Fruit fly (Drosophila melanogaster): ENCODE measurements around the gene CG34012.

The CG34012 gene

dm6 chr3L:11107935-11108334 lies 1.4 kb downstream of the CG34012 start, which contains the start of gene CG12522:
Gene CG12522, plus strand, starts transcription at chr3L:11108235.
- TF ChIP-seq CG13775 (GFP tag; optimal IDR thresholded peaks at IDR 0.05) (no peak), zfh1 (GFP tag; IDR thresholded peaks at IDR 0.05) (no peak), CTCF (GFP tag; optimal IDR thresholded peaks at IDR 0.05) (no peak)

- TF ChIP-seq org-1 (GFP tag; optimal IDR thresholded peaks at IDR 0.05) (peak; percentile 1), CG11695 (GFP tag; IDR thresholded peaks at IDR 0.05) (0 out of 3 replicates have a peak, but pooled peaks have one; percentile 20), bowl (GFP tag; IDR thresholded peaks at IDR 0.05) (no peak), CG8924 (tag; optimal IDR thresholded peaks at IDR 0.05) (peak; percentile 9), CG12071 (GFP tag; optimal IDR thresholded peaks at IDR 0.05) (peak; percentile 75), CG10267 (tag; optimal IDR thresholded peaks at IDR 0.05) (peak; percentile 25), D19A (tag; optimal IDR thresholded peaks at IDR 0.05) (peak; percentile 48), CG18764 (GFP tag; optimal IDR thresholded peaks at IDR 0.05) (peak; percentile 75), Dbx (GFP tag; IDR thresholded peaks at IDR 0.05) (peak; percentile 25; the same call in 1 of the 3 replicates), CG3281 (GFP tag; optimal IDR thresholded peaks at IDR 0.05) (peak; percentile 2), sob (GFP tag; IDR thresholded peaks at IDR 0.05) (peak; percentile 40; the same call in 1 of the 2 replicates), Vsx1 (GFP tag; optimal IDR thresholded peaks at IDR 0.05) (peak; percentile 67), p53 (GFP tag; optimal IDR thresholded peaks at IDR 0.05) (no peak), lab (GFP tag; optimal IDR thresholded peaks at IDR 0.05) (peak; percentile 75), CG6683 (GFP tag; optimal IDR thresholded peaks at IDR 0.05) (peak; percentile 40), eyg (GFP tag; optimal IDR thresholded peaks at IDR 0.05) (no peak), Sry-δ (GFP tag; optimal IDR thresholded peaks at IDR 0.05) (peak; percentile 29), sd (tag; optimal IDR thresholded peaks at IDR 0.05) (no peak), Asciz (GFP tag; optimal IDR thresholded peaks at IDR 0.05) (peak; percentile 23), CG11085 (GFP tag; IDR thresholded peaks at IDR 0.05) (no peak), unc-4 (GFP tag; IDR thresholded peaks at IDR 0.05; ENCODE audit: partially characterized antibody) (no peak), CG3407 (GFP tag; optimal IDR thresholded peaks at IDR 0.05) (peak; percentile 26), CG16779 (GFP tag; IDR thresholded peaks at IDR 0.05) (no peak), CG11456 (GFP tag; IDR thresholded peaks at IDR 0.05) (no peak), CG33213 (GFP tag; optimal IDR thresholded peaks at IDR 0.05) (peak; percentile 34), Sox100B (GFP tag; optimal IDR thresholded peaks at IDR 0.05) (peak; percentile 66), Max (GFP tag; optimal IDR thresholded peaks at IDR 0.05) (peak; percentile 35), CG4854 (GFP tag; optimal IDR thresholded peaks at IDR 0.05) (peak; percentile 28), Awh (GFP tag; IDR thresholded peaks at IDR 0.05) (0 out of 2 replicates have a peak, but pooled peaks have one; percentile 16), C15 (GFP tag; IDR thresholded peaks at IDR 0.05) (peak; percentile 22; the same call in 1 of the 3 replicates), CG12219 (GFP tag; optimal IDR thresholded peaks at IDR 0.05) (no peak), CG15011 (GFP tag; optimal IDR thresholded peaks at IDR 0.05) (no peak), CG4424 (GFP tag; optimal IDR thresholded peaks at IDR 0.05) (peak; percentile 40), fd96Cb (tag; optimal IDR thresholded peaks at IDR 0.05) (peak; percentile 28), cwo (GFP tag; optimal IDR thresholded peaks at IDR 0.05) (peak; percentile 64), Spps (tag; optimal IDR thresholded peaks at IDR 0.05) (no peak), CG6254 (GFP tag; optimal IDR thresholded peaks at IDR 0.05) (peak; percentile 33), CG7987 (GFP tag; optimal IDR thresholded peaks at IDR 0.05) (no peak), CG6813 (GFP tag; optimal IDR thresholded peaks at IDR 0.05) (peak; percentile 55), caup (GFP tag; optimal IDR thresholded peaks at IDR 0.05; ENCODE audit: severe bottlenecking) (peak; percentile 38), CG17361 (GFP tag; IDR thresholded peaks at IDR 0.05) (peak; percentile 53; the same call in 2 of the 3 replicates), CG15696 (tag; optimal IDR thresholded peaks at IDR 0.05) (peak; percentile 21), Trl (optimal IDR thresholded peaks at IDR 0.05) (no peak), Trl (GFP tag; optimal IDR thresholded peaks at IDR 0.05) (peak; percentile 36), tap (tag; optimal IDR thresholded peaks at IDR 0.05) (peak; percentile 36), ewg (GFP tag; optimal IDR thresholded peaks at IDR 0.05) (no peak)
These were observed 1.9 kb downstream of the CG34012 start, which contains the start of gene CG32073 for dm6 chr3L:11107432-11107831. Gene CG32073, minus strand, starts transcription at chr3L:11107582.
